Fruit fly (Drosophila melanogaster): Measurements from ENCODE around the gene TfIIA-L.

TfIIA-L gene

DNA sequence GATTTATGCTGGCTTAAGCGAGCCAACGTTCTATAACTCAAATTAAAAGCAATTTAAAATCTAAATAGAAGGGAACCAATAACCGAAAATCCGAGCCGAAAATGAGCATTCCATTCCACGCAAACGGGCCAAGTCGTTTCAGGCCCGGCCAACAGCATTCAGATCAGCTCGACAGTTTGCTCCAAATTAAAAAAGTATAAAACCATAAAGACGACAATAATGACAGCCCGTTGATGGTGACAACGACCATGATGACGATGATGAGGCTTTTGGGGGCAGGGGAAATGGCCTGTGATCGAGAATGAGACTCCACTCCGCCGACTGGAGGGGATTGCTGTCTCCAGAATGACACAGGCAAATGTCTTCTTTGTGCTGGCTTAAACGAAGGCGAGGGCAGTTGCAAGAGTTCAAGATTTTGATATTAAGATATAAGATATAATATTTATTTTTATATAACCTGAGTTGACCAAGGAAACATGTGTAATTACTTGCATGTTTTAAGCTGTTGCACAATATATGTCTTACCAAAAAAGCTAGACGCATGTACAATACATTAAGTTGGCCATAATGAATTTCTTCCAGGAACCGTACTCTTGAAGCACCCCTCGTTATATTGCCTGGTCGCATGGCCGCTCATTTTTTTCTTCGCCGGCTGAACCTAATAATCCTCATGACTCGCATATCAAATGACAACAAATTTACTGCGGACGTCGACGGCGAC is 46.1 kb upstream of the TfIIA-L start (continued):
- TF ChIP-seq gsb-n (tag; optimal IDR thresholded peaks at IDR 0.05) (peak; percentile 28), Dad (GFP tag; optimal IDR thresholded peaks at IDR 0.05) (no peak), psq (GFP tag; optimal IDR thresholded peaks at IDR 0.05) (no peak), CG8089 (GFP tag; optimal IDR thresholded peaks at IDR 0.05) (no peak), fru (optimal IDR thresholded peaks at IDR 0.05) (no peak), Eip74EF (GFP tag; optimal IDR thresholded peaks at IDR 0.05) (no peak), trh (GFP tag; optimal IDR thresholded peaks at IDR 0.05) (no peak), Myb (GFP tag; optimal IDR thresholded peaks at IDR 0.05) (no peak), CG11085 (GFP tag; IDR thresholded peaks at IDR 0.05) (no peak), Optix (GFP tag; IDR thresholded peaks at IDR 0.05) (no peak), CG10321 (GFP tag; IDR thresholded peaks at IDR 0.05) (no peak), CG7271 (tag; optimal IDR thresholded peaks at IDR 0.05) (no peak), sens (GFP tag) (no peak), CG17328 (GFP tag; IDR thresholded peaks at IDR 0.05) (no peak), Gug (GFP tag; IDR thresholded peaks at IDR 0.05) (no peak), gcm (GFP tag; optimal IDR thresholded peaks at IDR 0.05) (no peak), CG6791 (GFP tag; IDR thresholded peaks at IDR 0.05; ENCODE audit: partially characterized antibody) (no peak), CG10267 (tag; optimal IDR thresholded peaks at IDR 0.05) (peak; percentile 39), da (GFP tag; optimal IDR thresholded peaks at IDR 0.05) (no peak), CG3726 (GFP tag; IDR thresholded peaks at IDR 0.05) (no peak), Fer3 (tag; optimal IDR thresholded peaks at IDR 0.05) (no peak), CkIIα-i1 (GFP tag; IDR thresholded peaks at IDR 0.05) (no peak), NC2α (GFP tag; optimal IDR thresholded peaks at IDR 0.05) (no peak), Ssrp (tag; optimal IDR thresholded peaks at IDR 0.05) (peak; percentile 5), HmgD (GFP tag; optimal IDR thresholded peaks at IDR 0.05) (no peak), vvl (GFP tag; IDR thresholded peaks at IDR 0.05) (0 out of 2 replicates have a peak, but pooled peaks have one; percentile 15), CG33557 (GFP tag; optimal IDR thresholded peaks at IDR 0.05) (no peak), az2 (GFP tag; optimal IDR thresholded peaks at IDR 0.05) (no peak), CG2678 (tag; optimal IDR thresholded peaks at IDR 0.05) (peak; percentile 31), jigr1 (GFP tag; IDR thresholded peaks at IDR 0.05) (no peak), salm (tag; optimal IDR thresholded peaks at IDR 0.05) (no peak), CG2116 (GFP tag; optimal IDR thresholded peaks at IDR 0.05) (no peak), oc (tag; optimal IDR thresholded peaks at IDR 0.05) (peak; percentile 52), sna (GFP tag; IDR thresholded peaks at IDR 0.05; ENCODE audit: partially characterized antibody) (no peak), Atf3 (GFP tag; optimal IDR thresholded peaks at IDR 0.05) (no peak), CG8290 (GFP tag; optimal IDR thresholded peaks at IDR 0.05) (no peak), CG8290 (tag; optimal IDR thresholded peaks at IDR 0.05) (no peak), scrt (GFP tag; optimal IDR thresholded peaks at IDR 0.05) (peak; percentile 10), exex (tag; optimal IDR thresholded peaks at IDR 0.05) (no peak), CG31441 (GFP tag; IDR thresholded peaks at IDR 0.05) (peak; percentile 60), Scr (GFP tag; IDR thresholded peaks at IDR 0.05; ENCODE audit: partially characterized antibody) (no peak), Antp (GFP tag; optimal IDR thresholded peaks at IDR 0.05) (no peak), CG10274 (GFP tag; optimal IDR thresholded peaks at IDR 0.05) (no peak), CG8924 (tag; optimal IDR thresholded peaks at IDR 0.05) (no peak), Gsc (GFP tag; IDR thresholded peaks at IDR 0.05) (no peak), fd3F (GFP tag; optimal IDR thresholded peaks at IDR 0.05) (no peak), Poxn (GFP tag; IDR thresholded peaks at IDR 0.05) (no peak), CG9609 (GFP tag; optimal IDR thresholded peaks at IDR 0.05) (no peak), btn (GFP tag; optimal IDR thresholded peaks at IDR 0.05) (no peak), sisA (GFP tag; IDR thresholded peaks at IDR 0.05) (no peak), CG34376 (GFP tag; optimal IDR thresholded peaks at IDR 0.05) (no peak)

All from whole organism, embryonic.